Fruit fly (Drosophila melanogaster): Measurements from ENCODE around the gene Neos.

The Neos gene

dm6 chr3L:7250469-7250868 is 9.0 kb downstream of the Neos start, which contains the start of gene MED4 (continued):
- TF ChIP-seq BtbVII (GFP tag; optimal IDR thresholded peaks at IDR 0.05) (peak; percentile 75), pan (optimal IDR thresholded peaks at IDR 0.05) (no peak), pan (GFP tag; optimal IDR thresholded peaks at IDR 0.05 in 1 of 2, IDR thresholded peaks at IDR 0.05 in 1 of 2) (peak in 1 of 2 experiments; percentile 85), Optix (GFP tag; IDR thresholded peaks at IDR 0.05) (peak; percentile 44; the same call in 2 of the 3 replicates), gsb-n (tag; optimal IDR thresholded peaks at IDR 0.05) (peak; percentile 65), GATAe (GFP tag; conservative IDR thresholded peaks at IDR 0.05) (no peak), Dll (GFP tag; IDR thresholded peaks at IDR 0.05; ENCODE audit: partially characterized antibody) (peak; percentile 19; the same call in 1 of the 4 replicates), Sry-β (GFP tag; optimal IDR thresholded peaks at IDR 0.05) (peak; percentile 16), zfh1 (GFP tag; IDR thresholded peaks at IDR 0.05) (peak; percentile 76; the same call in 2 of the 3 replicates), CG1602 (GFP tag; optimal IDR thresholded peaks at IDR 0.05) (peak; percentile 77), yki (optimal IDR thresholded peaks at IDR 0.05) (no peak), bowl (GFP tag; IDR thresholded peaks at IDR 0.05) (peak; percentile 54; the same call in 1 of the 2 replicates), CG8388 (GFP tag; optimal IDR thresholded peaks at IDR 0.05) (peak; percentile 47), CG16815 (GFP tag; optimal IDR thresholded peaks at IDR 0.05) (peak; percentile 50), CG12236 (GFP tag; optimal IDR thresholded peaks at IDR 0.05) (peak; percentile 71), hth (optimal IDR thresholded peaks at IDR 0.05) (no peak), Med (GFP tag) (peak; percentile 97), CG6854 (GFP tag; optimal IDR thresholded peaks at IDR 0.05) (peak; percentile 73), gcm2 (GFP tag; optimal IDR thresholded peaks at IDR 0.05) (peak; percentile 82), Ssrp (tag; optimal IDR thresholded peaks at IDR 0.05) (peak; percentile 59), CG15696 (tag; optimal IDR thresholded peaks at IDR 0.05) (peak; percentile 58), Max (GFP tag; optimal IDR thresholded peaks at IDR 0.05) (peak; percentile 69), CG31224 (GFP tag; IDR thresholded peaks at IDR 0.05) (peak; percentile 71), row (GFP tag; IDR thresholded peaks at IDR 0.05) (peak; percentile 83), gro (GFP tag; optimal IDR thresholded peaks at IDR 0.05) (peak; percentile 89), Atf-2 (GFP tag; optimal IDR thresholded peaks at IDR 0.05) (peak; percentile 83), CG12769 (tag; optimal IDR thresholded peaks at IDR 0.05) (peak; percentile 85), MTF-1 (GFP tag; optimal IDR thresholded peaks at IDR 0.05; ENCODE audit: borderline replicate concordance) (peak; percentile 65), crp (GFP tag; optimal IDR thresholded peaks at IDR 0.05) (peak in 1 of 2 experiments; percentile 31), chn (GFP tag; optimal IDR thresholded peaks at IDR 0.05) (peak; percentile 80), CG5245 (GFP tag; optimal IDR thresholded peaks at IDR 0.05) (peak; percentile 75), Neu2 (GFP tag; optimal IDR thresholded peaks at IDR 0.05; ENCODE audit: borderline replicate concordance) (peak; percentile 47), Dref (GFP tag; IDR thresholded peaks at IDR 0.05) (peak; percentile 43), Fer2 (tag; optimal IDR thresholded peaks at IDR 0.05) (no peak), Gsc (GFP tag; IDR thresholded peaks at IDR 0.05) (no peak), Sry-δ (GFP tag; optimal IDR thresholded peaks at IDR 0.05) (peak; percentile 65), Bteb2 (GFP tag; optimal IDR thresholded peaks at IDR 0.05) (peak; percentile 84), CG2678 (tag; optimal IDR thresholded peaks at IDR 0.05) (peak; percentile 77), cas (GFP tag; IDR thresholded peaks at IDR 0.05) (no peak), peb (GFP tag; IDR thresholded peaks at IDR 0.05) (peak; percentile 37; the same call in 1 of the 2 replicates), Bdp1 (GFP tag; optimal IDR thresholded peaks at IDR 0.05) (peak; percentile 38), CG12299 (tag; optimal IDR thresholded peaks at IDR 0.05) (peak; percentile 69), org-1 (GFP tag; optimal IDR thresholded peaks at IDR 0.05) (peak; percentile 61), Dip2 (GFP tag; IDR thresholded peaks at IDR 0.05) (no peak), fd64A (GFP tag; optimal IDR thresholded peaks at IDR 0.05) (peak; percentile 10), nom (GFP tag; optimal IDR thresholded peaks at IDR 0.05) (no peak), CG17186 (GFP tag; optimal IDR thresholded peaks at IDR 0.05) (peak; percentile 76), CG2116 (GFP tag; optimal IDR thresholded peaks at IDR 0.05) (peak; percentile 61), tna (GFP tag; IDR thresholded peaks at IDR 0.05; ENCODE audit: partially characterized antibody) (no peak), CG9817 (tag; optimal IDR thresholded peaks at IDR 0.05) (peak; percentile 62), PHDP (tag; optimal IDR thresholded peaks at IDR 0.05) (peak; percentile 83)

Data from whole organism, embryonic.